Worm (Caenorhabditis elegans): ENCODE results near the gene col-131.
A peak's percentile ranks its signal among the peaks of the same experiment; 100 is the strongest.

Gene col-131

ce11 chrIV:13057418-13057817 lies 9.7 kb downstream of the col-131 start, which contains the start of gene scl-2 (continued):
- TF ChIP-seq ZK546.5 (tag; optimal IDR thresholded peaks at IDR 0.05) (no peak), lin-13 (GFP tag; optimal IDR thresholded peaks at IDR 0.05) (no peak), zfp-3 (GFP tag; conservative IDR thresholded peaks at IDR 0.05) (no peak), dve-1 (tag; optimal IDR thresholded peaks at IDR 0.05; ENCODE audit: insufficient read depth) (peak; percentile 88), egl-43 (GFP tag; IDR thresholded peaks at IDR 0.05) (no peak), unc-62 (GFP tag; optimal IDR thresholded peaks at IDR 0.05 in 1 of 2) (no peak), unc-62 (tag; optimal IDR thresholded peaks at IDR 0.05) (no peak), arid-1 (GFP tag; conservative IDR thresholded peaks at IDR 0.05) (no peak), hlh-30 (tag; optimal IDR thresholded peaks at IDR 0.05; ENCODE audit: insufficient read depth) (peak; percentile 70), mxl-3 (GFP tag; optimal IDR thresholded peaks at IDR 0.05) (no peak), dmd-9 (GFP tag; IDR thresholded peaks at IDR 0.05) (no peak), lin-15B (tag; optimal IDR thresholded peaks at IDR 0.05) (no peak), rbr-2 (tag; optimal IDR thresholded peaks at IDR 0.05) (no peak), tra-1 (GFP tag; IDR thresholded peaks at IDR 0.05) (no peak), lin-1 (GFP tag; IDR thresholded peaks at IDR 0.05) (peak; percentile 75; the same call in 1 of the 2 replicates), F37D6.2 (tag; optimal IDR thresholded peaks at IDR 0.05) (no peak), D1046.2 (GFP tag; IDR thresholded peaks at IDR 0.05) (no peak), nhr-41 (GFP tag; IDR thresholded peaks at IDR 0.05) (no peak), daf-19 (GFP tag; conservative IDR thresholded peaks at IDR 0.05) (no peak), lim-7 (GFP tag; IDR thresholded peaks at IDR 0.05) (no peak), set-16 (GFP tag; IDR thresholded peaks at IDR 0.05) (no peak), daf-12 (tag; optimal IDR thresholded peaks at IDR 0.05) (no peak), mes-2 (tag; optimal IDR thresholded peaks at IDR 0.05; ENCODE audit: poor library complexity, severe bottlenecking) (peak; percentile 20), ceh-44 (GFP tag; IDR thresholded peaks at IDR 0.05) (no peak), duxl-1 (tag; optimal IDR thresholded peaks at IDR 0.05; ENCODE audit: poor library complexity) (no peak), F26F4.8 (GFP tag; conservative IDR thresholded peaks at IDR 0.05) (no peak), spr-1 (tag; optimal IDR thresholded peaks at IDR 0.05) (no peak), T26A8.4 (GFP tag; IDR thresholded peaks at IDR 0.05) (no peak), skn-1 (tag; optimal IDR thresholded peaks at IDR 0.05) (no peak)

- TF ChIP-seq arid-1 (GFP tag; conservative IDR thresholded peaks at IDR 0.05): no peak
- no peak for TF ChIP-seq nhr-6 (tag; optimal IDR thresholded peaks at IDR 0.05)
These were observed 11.1 kb downstream of the col-131 start, which contains the start of gene scl-1 for ce11 chrIV:13056026-13056425. Gene scl-1, plus strand, starts transcription at chrIV:13056326.

ce11 chrIV:13052568-13052967 lies 14.5 kb downstream of the col-131 start, which contains the start of gene F49E11.7:
Gene F49E11.7, plus strand, starts transcription at chrIV:13052868.
- TF ChIP-seq ZK546.5 (tag; optimal IDR thresholded peaks at IDR 0.05) (no peak), unc-39 (tag; optimal IDR thresholded peaks at IDR 0.05) (no peak), nhr-102 (tag; optimal IDR thresholded peaks at IDR 0.05) (no peak), sdz-12 (GFP tag; optimal IDR thresholded peaks at IDR 0.05) (no peak), lin-39 (tag; optimal IDR thresholded peaks at IDR 0.05) (no peak), hif-1 (tag; optimal IDR thresholded peaks at IDR 0.05) (no peak), F44E2.7 (GFP tag; IDR thresholded peaks at IDR 0.05) (no peak)

- TF ChIP-seq aha-1 (tag): no peak
- TF ChIP-seq nhr-76 (tag; optimal IDR thresholded peaks at IDR 0.05): no peak
- TF ChIP-seq pqm-1 (tag; optimal IDR thresholded peaks at IDR 0.05): no peak
- TF ChIP-seq unc-130 (GFP tag; optimal IDR thresholded peaks at IDR 0.05): no peak
- no peak for TF ChIP-seq ceh-32 (tag; optimal IDR thresholded peaks at IDR 0.05; ENCODE audit: poor library complexity)
- TF ChIP-seq zfp-3 (GFP tag; conservative IDR thresholded peaks at IDR 0.05): no peak
- no peak for TF ChIP-seq rbr-2 (tag; optimal IDR thresholded peaks at IDR 0.05)
- TF ChIP-seq nhr-41 (GFP tag; IDR thresholded peaks at IDR 0.05): no peak
- no peak for TF ChIP-seq zfp-2 (tag; optimal IDR thresholded peaks at IDR 0.05)
- no peak for TF ChIP-seq lim-7 (GFP tag; IDR thresholded peaks at IDR 0.05)
- no peak for TF ChIP-seq ctbp-1 (GFP tag; IDR thresholded peaks at IDR 0.05)
- TF ChIP-seq ztf-11 (tag; optimal IDR thresholded peaks at IDR 0.05): no peak
- no peak for TF ChIP-seq sdz-12 (GFP tag; optimal IDR thresholded peaks at IDR 0.05)
- TF ChIP-seq fkh-10 (GFP tag; optimal IDR thresholded peaks at IDR 0.05): no peak
These were observed 16.0 kb downstream of the col-131 start, which contains the start of gene scl-11 for ce11 chrIV:13051073-13051472. Gene scl-11, plus strand, starts transcription at chrIV:13051373.
